Worm (Caenorhabditis elegans) whole organism, L4 larva: Measurements from ENCODE around the gene col-146.

Experiments
- Y75B8A.6 ChIP-seq: fragments of 200-800 bp; sonication (Bioruptor generic); IDR thresholded peaks from 2 replicates; pipeline ENCODE4 v1.3.6; 2022; ENCODE audit warnings: missing genetic modification reagents, missing genetic modification characterization, missing compliant biosample characterization
- ceh-82 ChIP-seq: sonication (generic microtip); optimal IDR thresholded peaks from 2 replicates; lab custom pipeline; 2017; ENCODE audit warnings: missing biosample characterization, missing genetic modification characterization
- daf-19 ChIP-seq: fragments of 200-800 bp; sonication (Bioruptor generic); conservative IDR thresholded peaks from 2 replicates; pipeline ENCODE4 v1.3.6; 2022; ENCODE audit warnings: missing genetic modification characterization, missing compliant biosample characterization
- lim-7 ChIP-seq: fragments of 200-800 bp; sonication (Bioruptor generic); IDR thresholded peaks from 2 replicates; pipeline ENCODE4 v1.3.6; 2022; ENCODE audit warnings: missing genetic modification characterization, missing compliant biosample characterization
- lin-38 ChIP-seq: fragments of 200-800 bp; sonication (Bioruptor generic); IDR thresholded peaks from 2 replicates; pipeline ENCODE4 v1.3.6; 2022; ENCODE audit warnings: missing genetic modification reagents, missing genetic modification characterization, missing compliant biosample characterization
- lir-3 ChIP-seq: sonication (generic microtip); optimal IDR thresholded peaks from 2 replicates; lab custom pipeline; 2016; ENCODE audit warnings: mild to moderate bottlenecking, missing genetic modification characterization, missing compliant biosample characterization
- mdl-1 ChIP-seq, 2 experiments: fragments of 150-350 bp in 1 of 2; sonication (generic microtip) in 1 of 2; optimal IDR thresholded peaks; 2 replicates each; lab custom pipeline; 2014 to 2017; ENCODE audit warnings: missing biosample characterization in 2 of 2, missing genetic modification characterization in 2 of 2
- nhr-76 ChIP-seq: fragments of 150-350 bp; optimal IDR thresholded peaks from 2 replicates; lab custom pipeline; 2014; ENCODE audit warnings: missing biosample characterization, missing genetic modification characterization
- snpc-4 ChIP-seq: fragments of 150-350 bp; optimal IDR thresholded peaks from 2 replicates; lab custom pipeline; 2014; ENCODE audit warnings: missing biosample characterization, missing genetic modification characterization
- unc-130 ChIP-seq: sonication (generic microtip); optimal IDR thresholded peaks from 2 replicates; lab custom pipeline; 2016; ENCODE audit warnings: missing genetic modification reagents, missing genetic modification characterization, missing compliant biosample characterization
- vab-7 ChIP-seq: fragments of 200-800 bp; sonication (Bioruptor generic); IDR thresholded peaks from 2 replicates; pipeline ENCODE4 v1.3.6; 2022; ENCODE audit warnings: missing genetic modification reagents, missing genetic modification characterization, missing compliant biosample characterization
- ztf-11 ChIP-seq: fragments of 150-350 bp; optimal IDR thresholded peaks from 2 replicates; lab custom pipeline; 2014; ENCODE audit warnings: missing biosample characterization, missing genetic modification characterization

ce11 chrV:9680260-9680659, 50.5 kb downstream of the col-146 start:
- TF ChIP-seq Y75B8A.6 (GFP tag; lab: Robert Waterston, UW): no peak
- no peak for TF ChIP-seq unc-130 (GFP tag; lab: Kevin White, UChicago)
- TF ChIP-seq daf-19 (GFP tag; lab: Robert Waterston, UW): no peak
- TF ChIP-seq mdl-1 (tag; optimal IDR thresholded peaks at IDR 0.05; lab: Kevin White, UChicago): no peak
- TF ChIP-seq vab-7 (GFP tag; lab: Robert Waterston, UW): no peak
- TF ChIP-seq nhr-76 (tag; lab: Kevin White, UChicago): no peak
- no peak for TF ChIP-seq lin-38 (GFP tag; lab: Robert Waterston, UW)
- TF ChIP-seq lim-7 (GFP tag; lab: Robert Waterston, UW): no peak
- no peak for TF ChIP-seq snpc-4 (tag; lab: Kevin White, UChicago)
- TF ChIP-seq ztf-11 (tag; lab: Kevin White, UChicago): no peak
- no peak for TF ChIP-seq ceh-82 (tag; lab: Kevin White, UChicago)
- TF ChIP-seq lir-3 (tag; lab: Kevin White, UChicago): no peak
